In the genomic region with DNA sequence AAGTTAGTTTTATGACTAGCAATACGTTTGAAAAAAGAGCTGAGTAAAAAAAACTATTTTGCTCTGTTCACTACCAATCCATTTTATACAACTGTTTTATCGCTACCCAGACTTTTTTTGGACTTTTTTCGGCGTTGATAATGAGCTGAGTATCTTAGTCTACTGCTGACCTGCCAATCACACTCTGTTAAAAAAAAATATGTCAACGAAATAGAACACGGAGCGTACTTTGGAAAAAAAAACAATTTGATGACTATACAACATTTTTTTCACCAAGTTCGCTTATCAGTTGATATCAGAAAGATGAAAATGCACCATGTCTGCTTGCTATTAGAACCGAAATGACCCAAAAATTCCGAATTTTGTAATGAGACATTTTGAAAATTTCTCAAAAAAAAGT, we compare ENCODE assay signal across 3 worm cellular contexts.
TF ChIP-seq lines count a peak whose summit lies in the region.

No protein-coding gene starts in this region.

TF ChIP-seq in whole organism, L3 larva, 47 proteins besides CTCF, POLR2A, EP300 and RAD21:
- TF ChIP-seq snpc-4 (tag; optimal IDR thresholded peaks at IDR 0.05; lab: Kevin White, UChicago) (no peak), elt-2 (tag; optimal IDR thresholded peaks at IDR 0.05; lab: Kevin White, UChicago) (peak; percentile 54)

TF ChIP-seq in whole organism, L4 larva, 104 proteins besides CTCF, POLR2A, EP300 and RAD21:
- TF ChIP-seq nhr-48 (tag; optimal IDR thresholded peaks at IDR 0.05; lab: Kevin White, UChicago) (peak; percentile 28), dmd-6 (GFP tag; IDR thresholded peaks at IDR 0.05; lab: Robert Waterston, UW) (peak; percentile 83), tra-1 (GFP tag; IDR thresholded peaks at IDR 0.05; lab: Robert Waterston, UW) (0 out of 2 replicates have a peak, but pooled peaks have one; percentile 13), dpl-1 (GFP tag; optimal IDR thresholded peaks at IDR 0.05; lab: Kevin White, UChicago) (no peak), php-3 (GFP tag; IDR thresholded peaks at IDR 0.05; lab: Robert Waterston, UW) (0 out of 2 replicates have a peak, but pooled peaks have one; percentile 10), hlh-11 (tag; optimal IDR thresholded peaks at IDR 0.05; lab: Kevin White, UChicago) (peak; percentile 57), daf-16 (GFP tag; optimal IDR thresholded peaks at IDR 0.05; lab: Kevin White, UChicago) (no peak), daf-16 (tag; optimal IDR thresholded peaks at IDR 0.05; lab: Kevin White, UChicago) (peak; percentile 62), nhr-41 (GFP tag; IDR thresholded peaks at IDR 0.05; lab: Robert Waterston, UW) (no peak)

TF ChIP-seq in whole organism, young adult, 124 proteins besides CTCF, POLR2A, EP300 and RAD21:
- TF ChIP-seq atf-7 (tag; optimal IDR thresholded peaks at IDR 0.05; lab: Kevin White, UChicago): peak; percentile 2
- peak; percentile 90 for TF ChIP-seq nhr-80 (tag; optimal IDR thresholded peaks at IDR 0.05; lab: Kevin White, UChicago)
- TF ChIP-seq ama-1 (optimal IDR thresholded peaks at IDR 0.05; lab: Kevin White, UChicago): no peak
- no peak for TF ChIP-seq ama-1 (GFP tag; optimal IDR thresholded peaks at IDR 0.05; lab: Kevin White, UChicago)
- 0 out of 2 replicates have a peak, but pooled peaks have one; percentile 12 for TF ChIP-seq dox-1 (GFP tag; IDR thresholded peaks at IDR 0.05; lab: Robert Waterston, UW)
